Worm (Caenorhabditis elegans): ENCODE results near the gene miga-1.

Gene miga-1

DNA sequence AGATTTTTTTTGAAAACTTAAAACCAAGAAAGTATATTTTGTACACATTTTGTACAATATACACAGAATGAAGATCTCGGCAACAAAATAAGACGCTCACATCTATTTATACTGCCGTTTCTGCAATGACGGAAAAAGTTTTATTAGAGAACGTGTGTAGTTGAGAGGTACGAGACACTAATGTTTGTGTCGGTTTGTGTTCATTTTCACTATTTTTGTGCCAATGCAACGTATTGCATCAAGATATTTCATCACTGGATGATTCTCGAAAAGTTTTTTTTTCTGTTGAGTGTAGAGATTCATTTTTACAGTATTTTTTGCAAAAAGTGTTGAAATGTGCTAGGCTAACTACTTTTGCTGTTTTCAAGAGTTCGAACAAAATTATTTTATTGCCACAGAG, 8.3 kb upstream of the miga-1 start (continued):
- TF ChIP-seq nhr-28 (tag; optimal IDR thresholded peaks at IDR 0.05): peak; percentile 17

DNA sequence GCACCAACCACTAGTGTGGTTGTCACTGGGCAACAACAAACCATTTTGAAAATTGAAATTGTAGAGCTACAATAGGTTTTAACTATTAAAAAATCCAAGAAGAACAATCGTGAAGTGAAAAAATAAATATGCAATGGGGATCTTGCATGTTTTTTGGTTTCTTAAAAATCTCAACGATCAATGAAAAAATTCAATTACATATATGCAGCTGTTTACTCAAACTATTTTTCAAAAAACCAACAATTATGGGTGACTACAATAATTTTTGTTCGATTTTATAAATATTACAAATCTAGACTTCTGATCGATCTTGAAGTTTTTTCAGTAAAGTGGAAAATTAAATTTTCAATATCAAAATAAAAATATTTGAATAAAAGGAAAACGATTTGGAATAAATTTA, 7.9 kb upstream of the miga-1 start, which contains the start of gene cdr-4:
Gene cdr-4 (minus strand): TSS at position 101 of the 400 bp plus-strand sequence.
- TF ChIP-seq mef-2 (tag; optimal IDR thresholded peaks at IDR 0.05): no peak
- TF ChIP-seq elt-2 (tag; optimal IDR thresholded peaks at IDR 0.05): no peak
- no peak for TF ChIP-seq sox-4 (tag; optimal IDR thresholded peaks at IDR 0.05)
- TF ChIP-seq egl-13 (tag; optimal IDR thresholded peaks at IDR 0.05): no peak
- no peak for TF ChIP-seq lin-13 (GFP tag; optimal IDR thresholded peaks at IDR 0.05)
- TF ChIP-seq ceh-88 (GFP tag; IDR thresholded peaks at IDR 0.05): no peak
- TF ChIP-seq blmp-1 (tag; optimal IDR thresholded peaks at IDR 0.05): no peak
- no peak for TF ChIP-seq rnt-1 (tag; optimal IDR thresholded peaks at IDR 0.05)
- no peak for TF ChIP-seq unc-86 (tag; optimal IDR thresholded peaks at IDR 0.05)

DNA sequence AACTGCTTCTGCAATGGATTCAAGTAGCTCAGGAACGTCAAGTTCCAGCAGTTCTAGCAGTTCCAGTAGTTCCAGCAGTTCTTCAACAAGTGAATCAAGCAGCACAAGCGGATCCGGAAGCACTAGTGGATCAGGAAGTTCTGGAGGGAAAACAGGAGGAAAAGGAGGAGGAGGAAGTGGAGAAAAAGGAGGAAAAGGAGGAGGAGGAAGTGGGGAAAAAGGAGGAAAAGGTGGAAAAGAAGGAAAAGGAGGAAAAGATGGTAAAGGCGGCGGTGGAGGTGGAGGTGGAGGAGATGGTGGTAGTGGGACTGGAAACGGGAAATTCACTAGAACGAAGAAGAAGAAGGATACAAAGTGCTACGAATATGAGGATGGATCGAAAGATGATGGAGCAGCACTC, 5.9 kb upstream of the miga-1 start:
- TF ChIP-seq ama-1 (optimal IDR thresholded peaks at IDR 0.05) (no peak), snu-23 (GFP tag; optimal IDR thresholded peaks at IDR 0.05) (no peak), efl-1 (optimal IDR thresholded peaks at IDR 0.05) (no peak), efl-1 (GFP tag; optimal IDR thresholded peaks at IDR 0.05 in 1 of 2) (no peak), lin-15B (tag; optimal IDR thresholded peaks at IDR 0.05) (no peak), ztf-11 (tag; optimal IDR thresholded peaks at IDR 0.05) (no peak), xbp-1 (tag; optimal IDR thresholded peaks at IDR 0.05) (no peak), ceh-82 (tag; optimal IDR thresholded peaks at IDR 0.05) (no peak), ceh-8 (GFP tag; optimal IDR thresholded peaks at IDR 0.05) (no peak), pqm-1 (tag; optimal IDR thresholded peaks at IDR 0.05) (no peak), nhr-90 (tag; optimal IDR thresholded peaks at IDR 0.05; ENCODE audit: poor library complexity) (no peak), nhr-237 (tag; optimal IDR thresholded peaks at IDR 0.05) (no peak), ceh-88 (GFP tag; IDR thresholded peaks at IDR 0.05) (no peak), nhr-12 (tag; optimal IDR thresholded peaks at IDR 0.05) (no peak), ces-1 (GFP tag; optimal IDR thresholded peaks at IDR 0.05) (no peak), hlh-4 (tag; optimal IDR thresholded peaks at IDR 0.05) (no peak), nhr-19 (GFP tag; conservative IDR thresholded peaks at IDR 0.05) (no peak), mdl-1 (tag; optimal IDR thresholded peaks at IDR 0.05) (no peak)

DNA sequence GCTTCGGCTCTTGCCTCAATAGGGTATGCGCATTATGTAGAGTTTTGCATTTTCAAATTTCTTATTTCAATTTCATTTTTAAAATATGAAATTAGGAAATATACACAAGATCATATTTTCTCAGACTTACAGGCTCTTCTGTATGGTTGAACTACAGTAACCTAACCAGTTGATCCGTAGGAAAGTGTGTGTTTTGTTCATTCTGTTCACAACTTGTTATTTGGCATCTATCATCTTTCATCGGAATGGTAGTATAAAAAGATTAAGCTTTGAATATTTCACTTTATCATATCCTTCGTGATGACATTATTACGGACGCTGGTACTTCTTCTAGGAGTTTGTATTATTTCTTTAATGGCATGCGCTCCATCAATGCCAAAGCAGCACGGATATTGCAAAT, 5.3 kb upstream of the miga-1 start, which contains the start of gene K01D12.10:
Gene K01D12.10 (plus strand): TSS at position 301 of the 400 bp plus-strand sequence.
- no peak for TF ChIP-seq nhr-28 (tag; optimal IDR thresholded peaks at IDR 0.05)
- no peak for TF ChIP-seq ceh-90 (tag; optimal IDR thresholded peaks at IDR 0.05)
- TF ChIP-seq zag-1 (tag; optimal IDR thresholded peaks at IDR 0.05): no peak
- TF ChIP-seq lin-35 (GFP tag; optimal IDR thresholded peaks at IDR 0.05): no peak

DNA sequence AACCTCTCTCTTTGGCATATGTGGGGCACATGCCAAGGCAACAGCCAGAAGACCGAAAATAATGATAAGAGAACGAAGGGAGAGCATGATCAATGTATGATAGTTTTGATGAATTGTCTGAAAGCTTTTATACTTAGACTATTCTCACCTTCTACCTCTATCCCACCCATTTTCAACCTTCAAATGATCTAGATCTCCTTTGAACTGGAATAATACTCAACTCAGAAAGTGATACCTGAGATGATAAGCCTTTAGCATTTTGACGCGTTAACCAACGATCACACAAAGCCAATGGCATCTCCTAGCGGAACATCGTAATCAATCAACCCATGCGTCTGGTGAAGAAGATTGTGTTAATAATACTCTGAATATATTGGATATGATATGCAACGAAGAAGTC, 3.9 kb upstream of the miga-1 start, which contains the start of gene K01D12.9:
Gene K01D12.9 (minus strand): TSS at position 101 of the 400 bp plus-strand sequence.
- no peak for TF ChIP-seq dsc-1 (tag; optimal IDR thresholded peaks at IDR 0.05)
- no peak for TF ChIP-seq fkh-4 (tag; optimal IDR thresholded peaks at IDR 0.05; ENCODE audit: borderline replicate concordance)
- TF ChIP-seq unc-86 (tag; optimal IDR thresholded peaks at IDR 0.05): no peak
- TF ChIP-seq ces-1 (GFP tag; optimal IDR thresholded peaks at IDR 0.05): no peak
- TF ChIP-seq rnt-1 (tag; optimal IDR thresholded peaks at IDR 0.05): no peak
- TF ChIP-seq ceh-82 (tag; optimal IDR thresholded peaks at IDR 0.05): no peak
- no peak for TF ChIP-seq lin-14 (GFP tag; optimal IDR thresholded peaks at IDR 0.05)
- no peak for TF ChIP-seq lin-35 (GFP tag; optimal IDR thresholded peaks at IDR 0.05)
- no peak for TF ChIP-seq Y116A8C.19 (tag; optimal IDR thresholded peaks at IDR 0.05; ENCODE audit: borderline replicate concordance)
- TF ChIP-seq nhr-90 (tag; optimal IDR thresholded peaks at IDR 0.05; ENCODE audit: poor library complexity): no peak
- TF ChIP-seq C16A3.4 (tag; optimal IDR thresholded peaks at IDR 0.05): no peak
- TF ChIP-seq ztf-4 (tag; optimal IDR thresholded peaks at IDR 0.05): no peak
- TF ChIP-seq C34B4.2 (tag; optimal IDR thresholded peaks at IDR 0.05): no peak
- TF ChIP-seq egl-13 (tag; optimal IDR thresholded peaks at IDR 0.05): no peak
- TF ChIP-seq nhr-11 (tag; optimal IDR thresholded peaks at IDR 0.05): no peak
- TF ChIP-seq isw-1 (GFP tag; IDR thresholded peaks at IDR 0.05): no peak
- no peak for TF ChIP-seq sptf-1 (tag; optimal IDR thresholded peaks at IDR 0.05)
- TF ChIP-seq unc-130 (tag; optimal IDR thresholded peaks at IDR 0.05): no peak

All from whole organism, L1 larva.